Fruit fly (Drosophila melanogaster): ENCODE data around the gene gro.

- TF ChIP-seq Myc (optimal IDR thresholded peaks at IDR 0.05), result no peak
- TF ChIP-seq insv (optimal IDR thresholded peaks at IDR 0.05), result no peak
- no peak for TF ChIP-seq h (optimal IDR thresholded peaks at IDR 0.05)
- TF ChIP-seq psq (optimal IDR thresholded peaks at IDR 0.05), result no peak
Measured at dm6 chr3R:25996197-25997005, 45.1 kb upstream of the gro start, which contains the start of gene CG43116.

Measured in Kc167 (cell line).